Fruit fly (Drosophila melanogaster) whole organism, wandering third instar larva: ENCODE measurements around the gene CG33080.

Source experiments
- CG32264 ChIP-seq: fragments of 200-800 bp; sonication (Bioruptor generic); optimal IDR thresholded peaks from 2 replicates; lab custom pipeline; 2016; ENCODE audit warnings: missing biosample characterization, missing genetic modification characterization
- CG9705 ChIP-seq: fragments of 200-800 bp; sonication (Bioruptor generic); optimal IDR thresholded peaks from 2 replicates; lab custom pipeline; 2018; ENCODE audit warnings: missing biosample characterization, mild to moderate bottlenecking, missing genetic modification characterization
- CrebA ChIP-seq: fragments of 200-800 bp; sonication (Bioruptor generic); optimal IDR thresholded peaks from 2 replicates; lab custom pipeline; 2016; ENCODE audit warnings: missing biosample characterization, mild to moderate bottlenecking, missing genetic modification characterization, borderline replicate concordance
- Dfd ChIP-seq: fragments of >200 bp; optimal IDR thresholded peaks from 2 replicates; lab custom pipeline; 2017; ENCODE audit warnings: missing biosample characterization, missing genetic modification characterization
- Dif ChIP-seq: fragments of 200-275, 200-300 bp; sonication (Bioruptor generic); optimal IDR thresholded peaks from 2 replicates; lab custom pipeline; 2018; ENCODE audit warnings: missing biosample characterization, missing genetic modification characterization; ENCODE audit not compliant: partially characterized antibody
- GATAd ChIP-seq: sonication (Bioruptor generic); optimal IDR thresholded peaks from 2 replicates; lab custom pipeline; 2016; ENCODE audit warnings: missing biosample characterization, missing genetic modification characterization
- HLH106 ChIP-seq: fragments of 200-800 bp; optimal IDR thresholded peaks from 3 replicates; lab custom pipeline; 2019; ENCODE audit warnings: missing biosample characterization, mild to moderate bottlenecking, missing genetic modification characterization, moderate library complexity
- Hnf4 ChIP-seq: fragments of 200-800 bp; sonication (Bioruptor generic); optimal IDR thresholded peaks from 2 replicates; lab custom pipeline; 2016; ENCODE audit warnings: missing biosample characterization, mild to moderate bottlenecking, missing genetic modification characterization
- Hr83 ChIP-seq: fragments of 200-300 bp; sonication (Bioruptor generic); optimal IDR thresholded peaks from 2 replicates; lab custom pipeline; 2016; ENCODE audit warnings: missing biosample characterization, mild to moderate bottlenecking, missing genetic modification characterization, moderate library complexity; ENCODE audit not compliant: poor library complexity, severe bottlenecking
- Jra ChIP-seq: sonication (Bioruptor generic); optimal IDR thresholded peaks from 2 replicates; lab custom pipeline; 2016; ENCODE audit warnings: missing biosample characterization, missing genetic modification characterization
- Mio ChIP-seq: sonication (Bioruptor generic); optimal IDR thresholded peaks from 2 replicates; lab custom pipeline; 2016; ENCODE audit warnings: missing biosample characterization, missing genetic modification characterization
- Myc ChIP-seq: fragments of >200 bp; optimal IDR thresholded peaks from 2 replicates; lab custom pipeline; 2017
- N ChIP-seq: fragments of >200 bp; optimal IDR thresholded peaks from 2 replicates; lab custom pipeline; 2018; ENCODE audit warnings: missing biosample characterization, missing external identifiers, missing genetic modification characterization
- Rel ChIP-seq, 2 experiments: fragments of 200-800 bp; sonication (Bioruptor generic) in 1 of 2; optimal IDR thresholded peaks; 2 replicates in 1 of 2; 3 replicates in 1 of 2; lab custom pipeline; 2016 to 2019; ENCODE audit warnings: mild to moderate bottlenecking in 2 of 2, missing biosample characterization in 2 of 2, missing genetic modification characterization in 2 of 2, moderate library complexity in 1 of 2
- Sp1 ChIP-seq: fragments of 200-800 bp; sonication (Bioruptor generic); optimal IDR thresholded peaks from 3 replicates; lab custom pipeline; 2019; ENCODE audit warnings: missing biosample characterization, mild to moderate bottlenecking, missing genetic modification characterization, moderate library complexity
- Vsx2 ChIP-seq: fragments of 200-300, 225-300 bp; sonication (Bioruptor generic); optimal IDR thresholded peaks from 2 replicates; lab custom pipeline; 2018; ENCODE audit warnings: missing biosample characterization, missing genetic modification characterization; ENCODE audit not compliant: partially characterized antibody
- br ChIP-seq: fragments of 200-800 bp; sonication (Bioruptor generic); optimal IDR thresholded peaks from 2 replicates; lab custom pipeline; 2016; ENCODE audit warnings: missing biosample characterization, missing genetic modification characterization
- brk ChIP-seq: fragments of 200-800 bp; sonication (Bioruptor generic); optimal IDR thresholded peaks from 2 replicates; lab custom pipeline; 2016; ENCODE audit warnings: missing biosample characterization, mild to moderate bottlenecking, missing genetic modification characterization
- dl ChIP-seq, 2 experiments: fragments of 175-275, 200-275 bp in 1 of 2; fragments of 200-275 bp in 1 of 2; sonication (Bioruptor generic); optimal IDR thresholded peaks; lab custom pipeline; 2018; ENCODE audit warnings: mild to moderate bottlenecking in 2 of 2, missing biosample characterization in 2 of 2, missing genetic modification characterization in 2 of 2, moderate library complexity in 2 of 2; ENCODE audit not compliant: partially characterized antibody in 2 of 2, insufficient read depth in 1 of 2
- dmrt93B ChIP-seq: fragments of 200-800 bp; sonication (Bioruptor generic); optimal IDR thresholded peaks from 2 replicates; lab custom pipeline; 2018; ENCODE audit warnings: missing biosample characterization, mild to moderate bottlenecking, missing genetic modification characterization
- dsf ChIP-seq: sonication (Bioruptor generic); optimal IDR thresholded peaks from 2 replicates; lab custom pipeline; 2016; ENCODE audit warnings: missing biosample characterization, missing genetic modification characterization, borderline replicate concordance
- ey ChIP-seq: fragments of 200-800 bp; sonication (Bioruptor generic); optimal IDR thresholded peaks from 2 replicates; lab custom pipeline; 2016; ENCODE audit warnings: missing biosample characterization, missing genetic modification characterization
- foxo ChIP-seq, 2 experiments: fragments of 200-800 bp; sonication (Bioruptor generic); optimal IDR thresholded peaks; 2 replicates in 1 of 2; 3 replicates in 1 of 2; lab custom pipeline; 2016 to 2017; ENCODE audit warnings: missing biosample characterization in 2 of 2, missing genetic modification characterization in 2 of 2
- fru ChIP-seq: fragments of 200-800 bp; sonication (Bioruptor generic); optimal IDR thresholded peaks from 3 replicates; lab custom pipeline; 2016; ENCODE audit warnings: missing biosample characterization, mild to moderate bottlenecking, missing genetic modification characterization
- h ChIP-seq: fragments of 200-800 bp; sonication (Bioruptor generic); optimal IDR thresholded peaks from 3 replicates; lab custom pipeline; 2016; ENCODE audit warnings: missing biosample characterization, mild to moderate bottlenecking, missing genetic modification characterization
- lola ChIP-seq: fragments of >200 bp; optimal IDR thresholded peaks from 2 replicates; lab custom pipeline; 2017; ENCODE audit warnings: missing biosample characterization, missing genetic modification characterization
- pan ChIP-seq: fragments of >200 bp; optimal IDR thresholded peaks from 2 replicates; lab custom pipeline; 2017
- psq ChIP-seq: fragments of 200-800 bp; sonication (Bioruptor generic); optimal IDR thresholded peaks from 3 replicates; lab custom pipeline; 2017; ENCODE audit warnings: missing biosample characterization, mild to moderate bottlenecking, missing genetic modification characterization, moderate library complexity
- rgr ChIP-seq: fragments of 200-800 bp; sonication (Bioruptor generic); optimal IDR thresholded peaks from 3 replicates; lab custom pipeline; 2016; ENCODE audit warnings: missing biosample characterization, mild to moderate bottlenecking, missing genetic modification characterization
- sv ChIP-seq: fragments of 200-800 bp; sonication (Bioruptor generic); optimal IDR thresholded peaks from 3 replicates; lab custom pipeline; 2016; ENCODE audit warnings: missing biosample characterization, missing genetic modification characterization
- tai ChIP-seq: sonication (Bioruptor generic); optimal IDR thresholded peaks from 2 replicates; lab custom pipeline; 2016; ENCODE audit warnings: missing biosample characterization, missing genetic modification characterization
- usp ChIP-seq: fragments of >200 bp; optimal IDR thresholded peaks from 2 replicates; lab custom pipeline; 2017; ENCODE audit warnings: missing biosample characterization, missing genetic modification characterization
- woc ChIP-seq: sonication (Bioruptor generic); optimal IDR thresholded peaks from 2 replicates; lab custom pipeline; 2016; ENCODE audit warnings: missing biosample characterization, mild to moderate bottlenecking, missing genetic modification characterization

Gene CG33080

dm6 chrX:5744277-5744846, 26.8 kb upstream of the CG33080 start:
- TF ChIP-seq dmrt93B: no peak
- TF ChIP-seq psq: peak; percentile 28
- TF ChIP-seq, all 38 proteins: peak for 1

dm6 chrX:5741625-5742024, 24.0 kb upstream of the CG33080 start:
- TF ChIP-seq Dfd: peak; percentile 88
- TF ChIP-seq fru: no peak
- TF ChIP-seq ey (GFP tag; lab: Kevin White, UChicago): no peak
- no peak for TF ChIP-seq dsf

- TF ChIP-seq br (GFP tag; lab: Kevin White, UChicago) (peak; percentile 43), woc (GFP tag; lab: Kevin White, UChicago) (peak; percentile 35), CG32264 (GFP tag; lab: Kevin White, UChicago) (no peak), tai (GFP tag; lab: Kevin White, UChicago) (no peak), CrebA (GFP tag; lab: Kevin White, UChicago) (no peak), psq (no peak), Jra (GFP tag; lab: Kevin White, UChicago) (peak; percentile 62), ey (GFP tag; lab: Kevin White, UChicago) (peak; percentile 32), GATAd (GFP tag; lab: Kevin White, UChicago) (no peak), Vsx2 (GFP tag; lab: Kevin White, UChicago) (no peak), h (GFP tag; lab: Kevin White, UChicago) (peak; percentile 52), Hr83 (GFP tag; lab: Kevin White, UChicago) (peak; percentile 89), Hnf4 (peak; percentile 81), lola (GFP tag; lab: Kevin White, UChicago) (no peak), dl (GFP tag; optimal IDR thresholded peaks at IDR 0.05; lab: Kevin White, UChicago; ENCODE audit: insufficient read depth in 1 of 2, partially characterized antibody in 2 of 2) (peak in 1 of 2 experiments; percentile 17), Rel (GFP tag; optimal IDR thresholded peaks at IDR 0.05; lab: Kevin White, UChicago) (no peak), Rel (tag; optimal IDR thresholded peaks at IDR 0.05; lab: Kevin White, UChicago) (peak; percentile 21), dmrt93B (no peak), brk (GFP tag; lab: Kevin White, UChicago) (peak; percentile 78), Mio (GFP tag; lab: Kevin White, UChicago) (peak; percentile 38), foxo (GFP tag; optimal IDR thresholded peaks at IDR 0.05; lab: Kevin White, UChicago) (peak in 1 of 2 experiments; percentile 35), sv (GFP tag; lab: Kevin White, UChicago) (peak; percentile 10), Sp1 (GFP tag; lab: Kevin White, UChicago) (peak; percentile 29), dsf (peak; percentile 7), N (GFP tag; lab: Kevin White, UChicago) (no peak), CG9705 (GFP tag; lab: Kevin White, UChicago) (no peak), rgr (GFP tag; lab: Kevin White, UChicago) (peak; percentile 28), fru (peak; percentile 85)
These were observed 20.2 kb upstream of the CG33080 start, which contains the start of gene Snx27 for dm6 chrX:5737676-5738220. Gene Snx27 (minus strand): TSS chrX:5738031.

- TF ChIP-seq Dif (GFP tag; lab: Kevin White, UChicago) (no peak), sv (GFP tag; lab: Kevin White, UChicago) (no peak), HLH106 (tag; lab: Kevin White, UChicago) (peak; percentile 19), dl (GFP tag; optimal IDR thresholded peaks at IDR 0.05; lab: Kevin White, UChicago; ENCODE audit: insufficient read depth in 1 of 2, partially characterized antibody in 2 of 2) (no peak), usp (GFP tag; lab: Kevin White, UChicago) (no peak), N (GFP tag; lab: Kevin White, UChicago) (no peak), psq (no peak), br (GFP tag; lab: Kevin White, UChicago) (peak; percentile 14), Jra (GFP tag; lab: Kevin White, UChicago) (no peak), lola (GFP tag; lab: Kevin White, UChicago) (no peak), brk (GFP tag; lab: Kevin White, UChicago) (no peak), fru (no peak), rgr (GFP tag; lab: Kevin White, UChicago) (peak; percentile 8), foxo (GFP tag; optimal IDR thresholded peaks at IDR 0.05; lab: Kevin White, UChicago) (peak in 1 of 2 experiments; percentile 55), Hnf4 (no peak), Sp1 (GFP tag; lab: Kevin White, UChicago) (no peak), Myc (lab: Kevin White, UChicago) (no peak), ey (GFP tag; lab: Kevin White, UChicago) (peak; percentile 4), woc (GFP tag; lab: Kevin White, UChicago) (no peak), Mio (GFP tag; lab: Kevin White, UChicago) (no peak), Hr83 (GFP tag; lab: Kevin White, UChicago) (no peak), pan (lab: Kevin White, UChicago) (no peak), dmrt93B (peak; percentile 10)
- TF ChIP-seq, all 38 proteins: peak for 6
These were observed 19.6 kb upstream of the CG33080 start for dm6 chrX:5737157-5737556.
